Fruit fly (Drosophila melanogaster): Measurements from ENCODE around the gene CG14695.

DNA sequence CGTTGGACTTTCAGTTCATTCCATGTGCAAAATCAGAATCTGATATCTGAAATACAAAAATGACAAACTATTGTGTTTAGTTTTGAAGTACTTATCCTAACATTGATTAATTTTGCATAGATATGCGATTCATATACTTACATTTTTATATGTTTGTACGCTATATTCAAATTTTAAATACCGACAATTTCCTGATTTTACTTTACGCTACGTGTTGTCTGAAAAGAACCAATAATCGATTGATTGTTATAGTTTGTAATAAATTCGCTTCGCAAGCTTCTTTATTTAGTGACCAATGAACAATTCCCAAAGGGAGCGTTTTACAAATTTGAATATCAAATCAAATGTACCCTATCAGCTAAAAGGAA, 10.4 kb upstream of the CG14695 start, which contains the start of gene Ak3:
- TF ChIP-seq Crg-1 (GFP tag; optimal IDR thresholded peaks at IDR 0.05) (no peak), ovo (GFP tag; optimal IDR thresholded peaks at IDR 0.05) (no peak), CG7045 (GFP tag; optimal IDR thresholded peaks at IDR 0.05) (no peak), Mnt (GFP tag; optimal IDR thresholded peaks at IDR 0.05) (no peak), CG1620 (GFP tag; optimal IDR thresholded peaks at IDR 0.05) (no peak), tj (GFP tag; optimal IDR thresholded peaks at IDR 0.05) (no peak), bab1 (GFP tag; optimal IDR thresholded peaks at IDR 0.05) (no peak), CG7101 (tag; optimal IDR thresholded peaks at IDR 0.05) (no peak), Hr96 (GFP tag; optimal IDR thresholded peaks at IDR 0.05) (no peak)
